Worm (Caenorhabditis elegans) whole organism, late embryonic: ENCODE measurements around the gene str-151.

Source experiments
- K02D7.2 ChIP-seq: sonication (generic microtip); optimal IDR thresholded peaks from 2 replicates; lab custom pipeline; 2017; ENCODE audit warnings: mild to moderate bottlenecking, missing genetic modification characterization, missing compliant biosample characterization
- ama-1 ChIP-seq: fragments of 150-350 bp; optimal IDR thresholded peaks from 2 replicates; lab custom pipeline; 2014
- ceh-2 ChIP-seq: sonication (generic microtip); optimal IDR thresholded peaks from 2 replicates; lab custom pipeline; 2016; ENCODE audit warnings: missing genotype, missing genetic modification characterization, missing compliant biosample characterization
- ceh-34 ChIP-seq: sonication (generic microtip); optimal IDR thresholded peaks from 2 replicates; lab custom pipeline; 2016; ENCODE audit warnings: mild to moderate bottlenecking, missing genetic modification characterization, missing compliant biosample characterization
- ceh-6 ChIP-seq: fragments of 200-800 bp; sonication (Bioruptor generic); optimal IDR thresholded peaks from 2 replicates; lab custom pipeline; 2018; ENCODE audit warnings: mild to moderate bottlenecking, missing genetic modification characterization, missing compliant biosample characterization
- ceh-9 ChIP-seq: sonication (generic microtip); optimal IDR thresholded peaks from 2 replicates; lab custom pipeline; 2016; ENCODE audit warnings: mild to moderate bottlenecking, missing genetic modification characterization, inconsistent platforms, missing compliant biosample characterization
- elt-2 ChIP-seq: sonication (generic microtip); optimal IDR thresholded peaks from 2 replicates; lab custom pipeline; 2016; ENCODE audit warnings: missing genetic modification reagents, missing genetic modification characterization, missing compliant biosample characterization
- odd-2 ChIP-seq: sonication (generic microtip); optimal IDR thresholded peaks from 2 replicates; lab custom pipeline; 2017; ENCODE audit warnings: antibody characterized with exemption, mild to moderate bottlenecking, missing genetic modification characterization, missing compliant biosample characterization
- pag-3 ChIP-seq: sonication (generic microtip); optimal IDR thresholded peaks from 2 replicates; lab custom pipeline; 2016; ENCODE audit warnings: missing compliant biosample characterization, missing genetic modification characterization, borderline replicate concordance
- pha-2 ChIP-seq: sonication (generic microtip); optimal IDR thresholded peaks from 2 replicates; lab custom pipeline; 2017; ENCODE audit warnings: mild to moderate bottlenecking, missing genetic modification characterization, missing compliant biosample characterization
- pqm-1 ChIP-seq: sonication (generic microtip); optimal IDR thresholded peaks from 2 replicates; lab custom pipeline; 2016; ENCODE audit warnings: missing genetic modification characterization, missing compliant biosample characterization
- unc-86 ChIP-seq: sonication (generic microtip); optimal IDR thresholded peaks from 2 replicates; lab custom pipeline; 2016; ENCODE audit warnings: missing genetic modification characterization, missing compliant biosample characterization
- ztf-16 ChIP-seq: sonication (generic microtip); optimal IDR thresholded peaks from 2 replicates; lab custom pipeline; 2017; ENCODE audit warnings: missing genetic modification characterization, missing compliant biosample characterization

- no peak for TF ChIP-seq K02D7.2
- no peak for TF ChIP-seq pag-3 (tag; lab: Kevin White, UChicago)
- TF ChIP-seq odd-2 (tag; lab: Kevin White, UChicago), result no peak
- no peak for TF ChIP-seq ceh-34 (tag; lab: Kevin White, UChicago)
- no peak for TF ChIP-seq ama-1 (lab: Kevin White, UChicago)
- TF ChIP-seq ceh-6, result no peak
- no peak for TF ChIP-seq ztf-16 (tag; lab: Kevin White, UChicago)
- TF ChIP-seq unc-86 (tag; lab: Kevin White, UChicago), result no peak
- TF ChIP-seq elt-2 (tag; lab: Kevin White, UChicago), result no peak
- no peak for TF ChIP-seq pqm-1
- TF ChIP-seq ceh-2 (tag; lab: Kevin White, UChicago), result no peak
- TF ChIP-seq pha-2 (tag; lab: Kevin White, UChicago), result no peak
- TF ChIP-seq ceh-9 (tag; lab: Kevin White, UChicago), result no peak
These were observed 36.3 kb upstream of the str-151 start for ce11 chrV:16539666-16540065.
